Worm (Caenorhabditis elegans): Measurements from ENCODE around the gene M28.9.

DNA sequence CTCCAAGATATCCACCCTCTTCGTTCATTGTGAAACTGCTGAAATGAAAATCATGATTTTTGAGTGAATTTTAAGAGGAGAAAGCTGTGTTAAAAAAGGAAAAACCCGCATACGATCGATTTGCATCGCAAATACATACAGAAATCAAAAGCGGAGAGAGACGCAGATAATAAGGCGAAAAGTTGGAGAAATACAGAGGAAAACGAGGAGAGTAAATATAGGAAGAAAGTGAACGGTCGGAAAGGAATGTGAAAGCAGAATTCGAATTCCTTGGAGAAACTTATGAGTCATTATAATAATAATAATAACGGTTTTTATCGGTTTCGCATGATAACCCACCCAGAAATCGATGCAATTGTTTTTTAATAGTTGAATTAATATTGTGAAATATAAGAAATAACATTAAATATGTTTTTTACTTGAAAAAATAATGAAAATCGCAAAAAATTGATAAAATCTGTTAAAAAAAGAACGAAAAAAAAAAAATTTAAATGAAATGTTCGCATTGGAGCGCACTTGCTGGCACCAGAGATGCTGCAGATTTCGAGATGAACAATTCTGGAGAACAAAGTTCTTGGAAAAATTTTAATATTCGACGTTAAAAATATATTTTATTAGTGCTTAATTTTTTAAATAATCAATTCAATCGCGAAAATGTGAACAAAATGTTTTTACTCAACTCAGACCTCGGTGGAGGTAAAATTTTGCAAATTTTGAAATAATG, 31.8 kb upstream of the M28.9 start, which contains the start of gene ccm-3:
- TF ChIP-seq M03D4.4 (tag; optimal IDR thresholded peaks at IDR 0.05) = no peak
- no peak for TF ChIP-seq lsy-2 (tag; optimal IDR thresholded peaks at IDR 0.05)
- TF ChIP-seq nhr-2 (tag; optimal IDR thresholded peaks at IDR 0.05) = no peak

Measured in whole organism, mixed stage, embryonic.